Fruit fly (Drosophila melanogaster) whole organism, embryonic: ENCODE data around the gene CG6567.

Source experiments
- Awh ChIP-seq: fragments of 200-800 bp; sonication (Bioruptor generic); IDR thresholded peaks from 2 replicates; pipeline ENCODE4, ENCODE4 v1.3.6; 2022; ENCODE audit warnings: missing biosample characterization, missing genetic modification characterization
- BEAF-32 ChIP-seq: fragments of 200-800 bp; sonication (Bioruptor generic); optimal IDR thresholded peaks from 3 replicates; lab custom pipeline; 2017; ENCODE audit warnings: missing biosample characterization, missing genetic modification characterization, mild to moderate bottlenecking, moderate library complexity, missing genetic modification reagents
- CG10543 ChIP-seq: fragments of 200-800 bp; sonication (Bioruptor generic); optimal IDR thresholded peaks from 3 replicates; lab custom pipeline; 2017; ENCODE audit warnings: missing biosample characterization, mild to moderate bottlenecking, missing genetic modification characterization, moderate library complexity
- CG13287 ChIP-seq: fragments of 200-800 bp; sonication (Bioruptor generic); IDR thresholded peaks from 2 replicates; pipeline ENCODE4 v1.3.6; 2022; ENCODE audit warnings: missing biosample characterization, missing genetic modification characterization; ENCODE audit not compliant: partially characterized antibody
- CG14710 ChIP-seq: fragments of 200-800 bp; sonication (Bioruptor generic); optimal IDR thresholded peaks from 3 replicates; lab custom pipeline; 2019; ENCODE audit warnings: missing biosample characterization, mild to moderate bottlenecking, missing genetic modification characterization, moderate library complexity
- CG15514 ChIP-seq: fragments of 200-800 bp; sonication (Bioruptor generic); optimal IDR thresholded peaks from 3 replicates; lab custom pipeline; 2017; ENCODE audit warnings: missing biosample characterization, missing genetic modification characterization, mild to moderate bottlenecking, moderate library complexity, missing genetic modification reagents
- CG1603 ChIP-seq: fragments of 200-800 bp; sonication (Bioruptor generic); optimal IDR thresholded peaks from 2 replicates; lab custom pipeline; 2019; ENCODE audit warnings: missing biosample characterization, mild to moderate bottlenecking, missing genetic modification characterization, moderate library complexity
- CG17328 ChIP-seq: fragments of 200-800 bp; sonication (Bioruptor generic); IDR thresholded peaks from 2 replicates; pipeline ENCODE4 v1.3.6; 2022; ENCODE audit warnings: missing biosample characterization, missing genetic modification characterization
- CG2678 ChIP-seq: fragments of 200-800 bp; sonication (Bioruptor generic); optimal IDR thresholded peaks from 3 replicates; lab custom pipeline; 2019; ENCODE audit warnings: missing biosample characterization, mild to moderate bottlenecking, missing genetic modification characterization, moderate library complexity
- CG30020 ChIP-seq: fragments of 200-800 bp; optimal IDR thresholded peaks from 2 replicates; lab custom pipeline; 2019; ENCODE audit warnings: missing biosample characterization, mild to moderate bottlenecking, missing genetic modification characterization, moderate library complexity
- CG3281 ChIP-seq: fragments of 200-800 bp; sonication (Bioruptor generic); optimal IDR thresholded peaks from 3 replicates; lab custom pipeline; 2017; ENCODE audit warnings: missing biosample characterization, mild to moderate bottlenecking, missing genetic modification characterization
- CG34422 ChIP-seq: fragments of 200-800 bp; sonication (Bioruptor generic); IDR thresholded peaks from 3 replicates; pipeline ENCODE4 v1.3.6; 2022; ENCODE audit warnings: missing biosample characterization, missing genetic modification characterization
- CG4328 ChIP-seq: fragments of 200-800 bp; sonication (Bioruptor generic); optimal IDR thresholded peaks from 3 replicates; lab custom pipeline; 2017; ENCODE audit warnings: missing biosample characterization, missing genetic modification reagents, missing genetic modification characterization
- CG7357 ChIP-seq: fragments of 200-800 bp; sonication (Bioruptor generic); IDR thresholded peaks from 3 replicates; pipeline ENCODE4 v1.3.6; 2022; ENCODE audit warnings: missing biosample characterization, missing genetic modification characterization
- CG9817 ChIP-seq: fragments of 200-800 bp; sonication (Bioruptor generic); optimal IDR thresholded peaks from 2 replicates; lab custom pipeline; 2018; ENCODE audit warnings: missing biosample characterization, mild to moderate bottlenecking, missing genetic modification characterization, moderate library complexity
- Dll ChIP-seq: fragments of 200-800 bp; sonication (Bioruptor generic); IDR thresholded peaks from 4 replicates; pipeline ENCODE4 v1.3.6; 2022; ENCODE audit warnings: missing biosample characterization, missing genetic modification characterization; ENCODE audit not compliant: partially characterized antibody
- HHEX ChIP-seq: fragments of 200-800 bp; sonication (Bioruptor generic); optimal IDR thresholded peaks from 3 replicates; lab custom pipeline; 2017; ENCODE audit warnings: missing biosample characterization, mild to moderate bottlenecking, missing genetic modification characterization, missing genetic modification reagents
- HLH4C ChIP-seq: fragments of 200-800 bp; sonication (Bioruptor generic); IDR thresholded peaks from 3 replicates; pipeline ENCODE4 v1.3.6; 2022; ENCODE audit warnings: missing biosample characterization, missing genetic modification characterization; ENCODE audit not compliant: partially characterized antibody
- Hey ChIP-seq: fragments of 200-800 bp; sonication (Bioruptor generic); optimal IDR thresholded peaks from 3 replicates; lab custom pipeline; 2018; ENCODE audit warnings: missing biosample characterization, mild to moderate bottlenecking, missing genetic modification characterization
- Hmr ChIP-seq: fragments of 200-800 bp; sonication (Bioruptor generic); optimal IDR thresholded peaks from 3 replicates; lab custom pipeline; 2017; ENCODE audit warnings: mild to moderate bottlenecking, missing biosample characterization, missing genetic modification reagents, missing genetic modification characterization
- Lhr ChIP-seq: fragments of 200-800 bp; sonication (Bioruptor generic); optimal IDR thresholded peaks from 3 replicates; lab custom pipeline; 2017; ENCODE audit warnings: mild to moderate bottlenecking, missing biosample characterization, missing genetic modification reagents, missing genetic modification characterization
- Mad ChIP-seq: fragments of 200-800 bp; sonication (Bioruptor generic); optimal IDR thresholded peaks from 2 replicates; lab custom pipeline; 2016; ENCODE audit warnings: missing biosample characterization, missing genetic modification characterization
- Nf-YC ChIP-seq: fragments of 200-800 bp; optimal IDR thresholded peaks from 3 replicates; lab custom pipeline; 2019; ENCODE audit warnings: missing biosample characterization, mild to moderate bottlenecking, missing genetic modification characterization, moderate library complexity
- NfI ChIP-seq: fragments of 200-800 bp; sonication (Bioruptor generic); optimal IDR thresholded peaks from 3 replicates; lab custom pipeline; 2018; ENCODE audit warnings: missing biosample characterization, mild to moderate bottlenecking, missing genetic modification characterization, moderate library complexity
- Opbp ChIP-seq: fragments of 200-800 bp; sonication (Bioruptor generic); IDR thresholded peaks from 3 replicates; pipeline ENCODE4 v1.3.6; 2022; ENCODE audit warnings: missing biosample characterization, missing genetic modification characterization; ENCODE audit not compliant: partially characterized antibody
- Scr ChIP-seq: fragments of 200-800 bp; sonication (Bioruptor generic); IDR thresholded peaks from 2 replicates; pipeline ENCODE4 v1.3.6; 2022; ENCODE audit warnings: missing biosample characterization, missing genetic modification characterization; ENCODE audit not compliant: partially characterized antibody
- Sry-β ChIP-seq: fragments of 200-800 bp; sonication (Bioruptor generic); optimal IDR thresholded peaks from 2 replicates; lab custom pipeline; 2018; ENCODE audit warnings: missing biosample characterization, mild to moderate bottlenecking, missing genetic modification characterization, moderate library complexity
- Sry-δ ChIP-seq: fragments of 200-800 bp; sonication (Bioruptor generic); optimal IDR thresholded peaks from 2 replicates; lab custom pipeline; 2016; ENCODE audit warnings: missing biosample characterization, missing genetic modification characterization
- Stat92E ChIP-seq, 3 experiments: fragments of >200 bp in 2 of 3; fragments of 200-800 bp in 1 of 3; sonication (Bioruptor generic) in 1 of 3; optimal IDR thresholded peaks; 2 replicates each; lab custom pipeline; 2017 to 2019; ENCODE audit warnings: missing biosample characterization in 3 of 3, missing genetic modification characterization in 3 of 3, mild to moderate bottlenecking in 1 of 3, moderate library complexity in 1 of 3
- Xbp1 ChIP-seq: fragments of 200-800 bp; sonication (Bioruptor generic); optimal IDR thresholded peaks from 3 replicates; lab custom pipeline; 2016; ENCODE audit warnings: missing biosample characterization, mild to moderate bottlenecking, missing genetic modification characterization
- abd-A ChIP-seq: fragments of 200-800 bp; sonication (Bioruptor generic); optimal IDR thresholded peaks from 3 replicates; lab custom pipeline; 2019; ENCODE audit warnings: missing biosample characterization, mild to moderate bottlenecking, missing genetic modification characterization, moderate library complexity
- bbx ChIP-seq: fragments of 200-800 bp; sonication (Bioruptor generic); IDR thresholded peaks from 2 replicates; pipeline ENCODE4 v1.3.6; 2022; ENCODE audit warnings: missing biosample characterization, missing genetic modification characterization; ENCODE audit not compliant: partially characterized antibody
- cg ChIP-seq: fragments of 200-800 bp; sonication (Bioruptor generic); optimal IDR thresholded peaks from 3 replicates; lab custom pipeline; 2019; ENCODE audit warnings: missing biosample characterization, mild to moderate bottlenecking, missing genetic modification characterization, moderate library complexity
- crol ChIP-seq: fragments of 200-800 bp; sonication (Bioruptor generic); IDR thresholded peaks from 2 replicates; pipeline ENCODE4 v1.3.6; 2022; ENCODE audit warnings: missing biosample characterization, missing genetic modification characterization
- crp ChIP-seq, 2 experiments: fragments of 200-800 bp; sonication (Bioruptor generic); optimal IDR thresholded peaks; 2 replicates in 1 of 2; 3 replicates in 1 of 2; lab custom pipeline; 2017; ENCODE audit warnings: missing biosample characterization in 2 of 2, missing genetic modification characterization in 2 of 2, mild to moderate bottlenecking in 1 of 2, moderate library complexity in 1 of 2
- fru ChIP-seq: fragments of >200 bp; optimal IDR thresholded peaks from 2 replicates; lab custom pipeline; 2017
- gcm ChIP-seq: fragments of 200-800 bp; sonication (Bioruptor generic); optimal IDR thresholded peaks from 2 replicates; lab custom pipeline; 2019; ENCODE audit warnings: missing biosample characterization, mild to moderate bottlenecking, missing genetic modification characterization, moderate library complexity
- gfzf ChIP-seq: fragments of 200-800 bp; sonication (Bioruptor generic); optimal IDR thresholded peaks from 2 replicates; lab custom pipeline; 2016; ENCODE audit warnings: missing biosample characterization, mild to moderate bottlenecking, missing genetic modification characterization, moderate library complexity
- grn ChIP-seq: fragments of 200-800 bp; sonication (Bioruptor generic); optimal IDR thresholded peaks from 3 replicates; lab custom pipeline; 2017; ENCODE audit warnings: missing biosample characterization, missing genetic modification characterization
- her ChIP-seq: fragments of 200-800 bp; sonication (Bioruptor generic); optimal IDR thresholded peaks from 2 replicates; lab custom pipeline; 2016; ENCODE audit warnings: missing biosample characterization, missing genetic modification characterization
- hkb ChIP-seq, 2 experiments: fragments of 200-800 bp in 1 of 2; fragments of >200 bp in 1 of 2; sonication (Bioruptor generic) in 1 of 2; IDR thresholded peaks in 1 of 2; optimal IDR thresholded peaks in 1 of 2; 2 replicates each; pipeline versions ENCODE4 v1.3.6 to Lab custom; 2017 to 2022; ENCODE audit warnings: missing biosample characterization in 1 of 2, missing genetic modification characterization in 1 of 2
- nom ChIP-seq: fragments of 200-800 bp; sonication (Bioruptor generic); optimal IDR thresholded peaks from 2 replicates; lab custom pipeline; 2017; ENCODE audit warnings: missing biosample characterization, missing genetic modification characterization, mild to moderate bottlenecking, moderate library complexity, missing genetic modification reagents
- pan ChIP-seq, 4 experiments: fragments of >200 bp in 3 of 4; fragments of 200-800 bp in 1 of 4; sonication (Bioruptor generic) in 1 of 4; optimal IDR thresholded peaks in 3 of 4; IDR thresholded peaks in 1 of 4; 2 replicates each; pipeline versions ENCODE4 v1.3.6 to Lab custom; 2017 to 2022; ENCODE audit warnings: missing biosample characterization in 2 of 4, missing genetic modification characterization in 2 of 4, mixed read lengths in 1 of 4
- sens ChIP-seq: fragments of 200-800 bp; sonication (Bioruptor generic); peaks from one replicate; lab custom pipeline; 2016; ENCODE audit warnings: missing biosample characterization, missing genetic modification characterization
- sob ChIP-seq: fragments of 200-800 bp; sonication (Bioruptor generic); IDR thresholded peaks from 2 replicates; pipeline ENCODE4 v1.3.6; 2022; ENCODE audit warnings: missing biosample characterization, missing genetic modification characterization
- zf30C ChIP-seq: fragments of 200-800 bp; sonication (Bioruptor generic); optimal IDR thresholded peaks from 3 replicates; lab custom pipeline; 2018; ENCODE audit warnings: missing biosample characterization, mild to moderate bottlenecking, missing genetic modification characterization

CG6567 gene

dm6 chr3R:10852232-10852774, 1.9 kb downstream of the CG6567 start, which contains the start of gene CG4565 (continued):
- TF ChIP-seq Scr (GFP tag; lab: Robert Waterston, UW) (peak; percentile 42; the same call in 1 of the 2 replicates), CG34422 (no peak; the same call in 2 of the 3 replicates), Stat92E (GFP tag; optimal IDR thresholded peaks at IDR 0.05; lab: Kevin White, UChicago) (peak in 1 of 3 experiments; percentile 36), Opbp (GFP tag; lab: Robert Waterston, UW) (peak; percentile 63; the same call in 2 of the 3 replicates), zf30C (GFP tag; lab: Kevin White, UChicago) (peak; percentile 9), gfzf (peak; percentile 68), CG17328 (GFP tag; lab: Robert Waterston, UW) (no peak), Hmr (GFP tag; lab: Kevin White, UChicago) (peak; percentile 31), CG15514 (GFP tag; lab: Kevin White, UChicago) (peak; percentile 87), Sry-β (GFP tag; lab: Kevin White, UChicago) (no peak), CG9817 (no peak), crol (GFP tag; lab: Robert Waterston, UW) (peak; percentile 63; the same call in 1 of the 2 replicates), CG2678 (tag; lab: Kevin White, UChicago) (no peak), BEAF-32 (peak; percentile 41), sob (GFP tag; lab: Robert Waterston, UW) (no peak), nom (GFP tag; lab: Kevin White, UChicago) (peak; percentile 9), HHEX (GFP tag; lab: Kevin White, UChicago) (no peak), Hey (no peak), CG14710 (tag; lab: Kevin White, UChicago) (peak; percentile 26), crp (GFP tag; optimal IDR thresholded peaks at IDR 0.05; lab: Kevin White, UChicago) (peak in 1 of 2 experiments; percentile 60), HLH4C (GFP tag; lab: Robert Waterston, UW) (peak; percentile 35; the same call in 1 of the 3 replicates), Sry-δ (GFP tag; lab: Kevin White, UChicago) (peak; percentile 54), CG30020 (no peak), hkb (optimal IDR thresholded peaks at IDR 0.05; lab: Kevin White, UChicago) (no peak), hkb (GFP tag; IDR thresholded peaks at IDR 0.05; lab: Robert Waterston, UW) (0 out of 2 replicates have a peak, but pooled peaks have one; percentile 35), Nf-YC (tag; lab: Kevin White, UChicago) (peak; percentile 87), Lhr (peak; percentile 93), fru (lab: Kevin White, UChicago) (no peak), cg (GFP tag; lab: Kevin White, UChicago) (no peak), bbx (peak; percentile 53), CG10543 (GFP tag; lab: Kevin White, UChicago) (peak; percentile 71), CG3281 (GFP tag; lab: Kevin White, UChicago) (peak; percentile 8), her (GFP tag; lab: Kevin White, UChicago) (peak; percentile 18), Awh (no peak), Dll (GFP tag; lab: Robert Waterston, UW) (peak; percentile 61), grn (peak; percentile 62), abd-A (tag; lab: Kevin White, UChicago) (no peak), gcm (peak; percentile 17), CG1603 (tag; lab: Kevin White, UChicago) (peak; percentile 44), Xbp1 (GFP tag; lab: Kevin White, UChicago) (no peak), CG4328 (GFP tag; lab: Kevin White, UChicago) (peak; percentile 28), Mad (GFP tag; lab: Kevin White, UChicago) (no peak), sens (GFP tag; lab: Kevin White, UChicago) (peak; percentile 13), CG13287 (GFP tag; lab: Robert Waterston, UW) (peak; percentile 45), NfI (GFP tag; lab: Kevin White, UChicago) (no peak), CG7357 (GFP tag; lab: Robert Waterston, UW) (no peak), pan (optimal IDR thresholded peaks at IDR 0.05; lab: Kevin White, UChicago) (no peak), pan (GFP tag; optimal IDR thresholded peaks at IDR 0.05 in 1 of 2, IDR thresholded peaks at IDR 0.05 in 1 of 2) (no peak)
